Fruit fly (Drosophila melanogaster) whole organism, wandering third instar larva: Measurements from ENCODE around the gene rols.

Source experiments
- Abd-B ChIP-seq: fragments of >200 bp; optimal IDR thresholded peaks from 2 replicates; lab custom pipeline; 2017; ENCODE audit warnings: missing biosample characterization, missing genetic modification characterization
- CG32264 ChIP-seq: fragments of 200-800 bp; sonication (Bioruptor generic); optimal IDR thresholded peaks from 2 replicates; lab custom pipeline; 2016; ENCODE audit warnings: missing biosample characterization, missing genetic modification characterization
- CG9705 ChIP-seq: fragments of 200-800 bp; sonication (Bioruptor generic); optimal IDR thresholded peaks from 2 replicates; lab custom pipeline; 2018; ENCODE audit warnings: missing biosample characterization, mild to moderate bottlenecking, missing genetic modification characterization
- CrebA ChIP-seq: fragments of 200-800 bp; sonication (Bioruptor generic); optimal IDR thresholded peaks from 2 replicates; lab custom pipeline; 2016; ENCODE audit warnings: missing biosample characterization, mild to moderate bottlenecking, missing genetic modification characterization, borderline replicate concordance
- Dfd ChIP-seq: fragments of >200 bp; optimal IDR thresholded peaks from 2 replicates; lab custom pipeline; 2017; ENCODE audit warnings: missing biosample characterization, missing genetic modification characterization
- Dif ChIP-seq: fragments of 200-275, 200-300 bp; sonication (Bioruptor generic); optimal IDR thresholded peaks from 2 replicates; lab custom pipeline; 2018; ENCODE audit warnings: missing biosample characterization, missing genetic modification characterization; ENCODE audit not compliant: partially characterized antibody
- GATAd ChIP-seq: sonication (Bioruptor generic); optimal IDR thresholded peaks from 2 replicates; lab custom pipeline; 2016; ENCODE audit warnings: missing biosample characterization, missing genetic modification characterization
- HLH106 ChIP-seq: fragments of 200-800 bp; optimal IDR thresholded peaks from 3 replicates; lab custom pipeline; 2019; ENCODE audit warnings: missing biosample characterization, mild to moderate bottlenecking, missing genetic modification characterization, moderate library complexity
- Hnf4 ChIP-seq: fragments of 200-800 bp; sonication (Bioruptor generic); optimal IDR thresholded peaks from 2 replicates; lab custom pipeline; 2016; ENCODE audit warnings: missing biosample characterization, mild to moderate bottlenecking, missing genetic modification characterization
- Hr78 ChIP-seq: fragments of >200 bp; optimal IDR thresholded peaks from 2 replicates; lab custom pipeline; 2017; ENCODE audit warnings: missing biosample characterization, missing genetic modification characterization
- Hr83 ChIP-seq: fragments of 200-300 bp; sonication (Bioruptor generic); optimal IDR thresholded peaks from 2 replicates; lab custom pipeline; 2016; ENCODE audit warnings: missing biosample characterization, mild to moderate bottlenecking, missing genetic modification characterization, moderate library complexity; ENCODE audit not compliant: poor library complexity, severe bottlenecking
- Jra ChIP-seq: sonication (Bioruptor generic); optimal IDR thresholded peaks from 2 replicates; lab custom pipeline; 2016; ENCODE audit warnings: missing biosample characterization, missing genetic modification characterization
- Mio ChIP-seq: sonication (Bioruptor generic); optimal IDR thresholded peaks from 2 replicates; lab custom pipeline; 2016; ENCODE audit warnings: missing biosample characterization, missing genetic modification characterization
- Myc ChIP-seq: fragments of >200 bp; optimal IDR thresholded peaks from 2 replicates; lab custom pipeline; 2017
- N ChIP-seq: fragments of >200 bp; optimal IDR thresholded peaks from 2 replicates; lab custom pipeline; 2018; ENCODE audit warnings: missing biosample characterization, missing external identifiers, missing genetic modification characterization
- OdsH ChIP-seq: fragments of 200-800 bp; sonication (Bioruptor generic); optimal IDR thresholded peaks from 2 replicates; lab custom pipeline; 2016; ENCODE audit warnings: missing biosample characterization, mild to moderate bottlenecking, missing genetic modification characterization
- Rel ChIP-seq, 2 experiments: fragments of 200-800 bp; sonication (Bioruptor generic) in 1 of 2; optimal IDR thresholded peaks; 2 replicates in 1 of 2; 3 replicates in 1 of 2; lab custom pipeline; 2016 to 2019; ENCODE audit warnings: mild to moderate bottlenecking in 2 of 2, missing biosample characterization in 2 of 2, missing genetic modification characterization in 2 of 2, moderate library complexity in 1 of 2
- Sp1 ChIP-seq: fragments of 200-800 bp; sonication (Bioruptor generic); optimal IDR thresholded peaks from 3 replicates; lab custom pipeline; 2019; ENCODE audit warnings: missing biosample characterization, mild to moderate bottlenecking, missing genetic modification characterization, moderate library complexity
- Vsx2 ChIP-seq: fragments of 200-300, 225-300 bp; sonication (Bioruptor generic); optimal IDR thresholded peaks from 2 replicates; lab custom pipeline; 2018; ENCODE audit warnings: missing biosample characterization, missing genetic modification characterization; ENCODE audit not compliant: partially characterized antibody
- br ChIP-seq: fragments of 200-800 bp; sonication (Bioruptor generic); optimal IDR thresholded peaks from 2 replicates; lab custom pipeline; 2016; ENCODE audit warnings: missing biosample characterization, missing genetic modification characterization
- brk ChIP-seq: fragments of 200-800 bp; sonication (Bioruptor generic); optimal IDR thresholded peaks from 2 replicates; lab custom pipeline; 2016; ENCODE audit warnings: missing biosample characterization, mild to moderate bottlenecking, missing genetic modification characterization
- dl ChIP-seq, 2 experiments: fragments of 175-275, 200-275 bp in 1 of 2; fragments of 200-275 bp in 1 of 2; sonication (Bioruptor generic); optimal IDR thresholded peaks; lab custom pipeline; 2018; ENCODE audit warnings: mild to moderate bottlenecking in 2 of 2, missing biosample characterization in 2 of 2, missing genetic modification characterization in 2 of 2, moderate library complexity in 2 of 2; ENCODE audit not compliant: partially characterized antibody in 2 of 2, insufficient read depth in 1 of 2
- dmrt93B ChIP-seq: fragments of 200-800 bp; sonication (Bioruptor generic); optimal IDR thresholded peaks from 2 replicates; lab custom pipeline; 2018; ENCODE audit warnings: missing biosample characterization, mild to moderate bottlenecking, missing genetic modification characterization
- dsf ChIP-seq: sonication (Bioruptor generic); optimal IDR thresholded peaks from 2 replicates; lab custom pipeline; 2016; ENCODE audit warnings: missing biosample characterization, missing genetic modification characterization, borderline replicate concordance
- ey ChIP-seq: fragments of 200-800 bp; sonication (Bioruptor generic); optimal IDR thresholded peaks from 2 replicates; lab custom pipeline; 2016; ENCODE audit warnings: missing biosample characterization, missing genetic modification characterization
- foxo ChIP-seq, 2 experiments: fragments of 200-800 bp; sonication (Bioruptor generic); optimal IDR thresholded peaks; 2 replicates in 1 of 2; 3 replicates in 1 of 2; lab custom pipeline; 2016 to 2017; ENCODE audit warnings: missing biosample characterization in 2 of 2, missing genetic modification characterization in 2 of 2
- fru ChIP-seq: fragments of 200-800 bp; sonication (Bioruptor generic); optimal IDR thresholded peaks from 3 replicates; lab custom pipeline; 2016; ENCODE audit warnings: missing biosample characterization, mild to moderate bottlenecking, missing genetic modification characterization
- h ChIP-seq: fragments of 200-800 bp; sonication (Bioruptor generic); optimal IDR thresholded peaks from 3 replicates; lab custom pipeline; 2016; ENCODE audit warnings: missing biosample characterization, mild to moderate bottlenecking, missing genetic modification characterization
- jim ChIP-seq: fragments of 175-275, 200-325 bp; sonication (Bioruptor generic); optimal IDR thresholded peaks from 2 replicates; lab custom pipeline; 2016; ENCODE audit warnings: missing biosample characterization, mild to moderate bottlenecking, missing genetic modification characterization
- lola ChIP-seq: fragments of >200 bp; optimal IDR thresholded peaks from 2 replicates; lab custom pipeline; 2017; ENCODE audit warnings: missing biosample characterization, missing genetic modification characterization
- pan ChIP-seq: fragments of >200 bp; optimal IDR thresholded peaks from 2 replicates; lab custom pipeline; 2017
- psq ChIP-seq: fragments of 200-800 bp; sonication (Bioruptor generic); optimal IDR thresholded peaks from 3 replicates; lab custom pipeline; 2017; ENCODE audit warnings: missing biosample characterization, mild to moderate bottlenecking, missing genetic modification characterization, moderate library complexity
- rgr ChIP-seq: fragments of 200-800 bp; sonication (Bioruptor generic); optimal IDR thresholded peaks from 3 replicates; lab custom pipeline; 2016; ENCODE audit warnings: missing biosample characterization, mild to moderate bottlenecking, missing genetic modification characterization
- sage ChIP-seq: fragments of 200-800 bp; sonication (Bioruptor generic); optimal IDR thresholded peaks from 2 replicates; lab custom pipeline; 2016; ENCODE audit warnings: missing biosample characterization, mild to moderate bottlenecking, missing genetic modification characterization
- sv ChIP-seq: fragments of 200-800 bp; sonication (Bioruptor generic); optimal IDR thresholded peaks from 3 replicates; lab custom pipeline; 2016; ENCODE audit warnings: missing biosample characterization, missing genetic modification characterization
- tai ChIP-seq: sonication (Bioruptor generic); optimal IDR thresholded peaks from 2 replicates; lab custom pipeline; 2016; ENCODE audit warnings: missing biosample characterization, missing genetic modification characterization
- usp ChIP-seq: fragments of >200 bp; optimal IDR thresholded peaks from 2 replicates; lab custom pipeline; 2017; ENCODE audit warnings: missing biosample characterization, missing genetic modification characterization
- woc ChIP-seq: sonication (Bioruptor generic); optimal IDR thresholded peaks from 2 replicates; lab custom pipeline; 2016; ENCODE audit warnings: missing biosample characterization, mild to moderate bottlenecking, missing genetic modification characterization

rols gene

DNA sequence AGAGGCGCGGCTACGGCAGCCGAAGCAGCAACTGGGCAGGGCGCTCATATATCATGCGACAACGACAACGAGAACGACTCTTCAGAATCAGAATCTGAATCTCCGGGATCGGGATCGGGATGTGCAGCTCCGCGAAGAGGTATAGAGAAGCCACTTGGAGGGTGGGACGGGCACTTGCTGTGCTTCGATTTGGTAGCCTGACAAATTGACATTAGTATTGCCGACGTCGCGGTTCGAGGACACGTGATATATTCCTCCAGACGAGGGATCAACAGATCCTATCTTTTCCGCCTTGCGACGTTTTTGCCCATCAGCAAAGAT lies 17.8 kb upstream of the rols start:
- no peak for TF ChIP-seq Mio (GFP tag; lab: Kevin White, UChicago)
- TF ChIP-seq dl (GFP tag; optimal IDR thresholded peaks at IDR 0.05; lab: Kevin White, UChicago; ENCODE audit: insufficient read depth in 1 of 2, partially characterized antibody in 2 of 2), result no peak
- TF ChIP-seq woc (GFP tag; lab: Kevin White, UChicago), result no peak
- no peak for TF ChIP-seq Myc (lab: Kevin White, UChicago)
- TF ChIP-seq ey (GFP tag; lab: Kevin White, UChicago), result no peak
- TF ChIP-seq usp (GFP tag; lab: Kevin White, UChicago), result no peak
- no peak for TF ChIP-seq Sp1 (GFP tag; lab: Kevin White, UChicago)
- TF ChIP-seq GATAd, result no peak
- TF ChIP-seq Abd-B (GFP tag; lab: Kevin White, UChicago), result no peak

DNA sequence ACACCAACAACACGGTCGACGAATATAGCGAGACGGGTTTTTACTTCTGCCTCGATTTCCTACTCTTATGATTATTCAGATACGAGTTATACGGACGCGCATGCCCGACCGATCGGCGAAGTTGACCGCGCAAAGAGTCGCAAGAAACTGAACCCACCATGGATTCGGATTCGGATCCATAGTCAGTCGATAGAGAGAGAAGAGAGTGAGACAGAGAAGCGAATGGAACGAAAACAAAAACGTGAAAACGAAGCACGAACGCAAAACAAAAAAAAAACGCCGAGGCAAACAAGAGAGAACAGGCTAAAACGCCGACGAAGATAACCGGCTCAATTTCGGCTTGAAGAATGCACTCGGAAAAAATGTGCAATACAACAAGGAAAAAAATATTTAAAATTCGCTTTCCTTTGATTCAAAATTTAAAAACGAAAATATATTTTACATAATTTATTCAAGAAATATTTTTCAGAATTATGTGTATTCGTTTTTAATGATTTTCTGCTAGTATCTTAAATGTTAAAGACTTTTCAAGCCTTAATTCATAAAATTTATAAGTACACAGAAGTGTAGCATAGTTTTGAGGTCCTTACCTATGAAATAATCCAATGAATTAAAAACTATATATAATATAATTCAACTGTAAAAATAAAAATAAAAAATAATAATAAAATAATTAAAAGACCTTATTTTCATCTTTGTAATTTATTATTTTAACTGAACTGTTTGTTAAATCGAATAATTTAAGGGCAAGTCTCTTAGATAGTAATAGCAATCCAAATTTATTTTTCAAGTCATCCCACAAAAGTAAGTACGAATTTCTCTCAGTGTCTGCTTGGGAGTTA lies 17.2 kb upstream of the rols start, which contains the start of gene Sema5c:
Gene Sema5c (minus strand): TSS at position 152 of the 842 bp plus-strand sequence.
- TF ChIP-seq Hnf4 (GFP tag; lab: Kevin White, UChicago) (peak; percentile 33), N (no peak), sage (GFP tag; lab: Kevin White, UChicago) (peak; percentile 30), Jra (GFP tag; lab: Kevin White, UChicago) (no peak), brk (GFP tag; lab: Kevin White, UChicago) (peak; percentile 2), tai (GFP tag; lab: Kevin White, UChicago) (no peak), HLH106 (tag; lab: Kevin White, UChicago) (peak; percentile 77), dsf (no peak), dmrt93B (peak; percentile 57), Rel (GFP tag; optimal IDR thresholded peaks at IDR 0.05; lab: Kevin White, UChicago) (peak; percentile 23), Rel (tag; optimal IDR thresholded peaks at IDR 0.05; lab: Kevin White, UChicago) (peak; percentile 56), Sp1 (GFP tag; lab: Kevin White, UChicago) (peak; percentile 79), fru (GFP tag; lab: Kevin White, UChicago) (peak; percentile 42), CG9705 (GFP tag; lab: Kevin White, UChicago) (no peak), Vsx2 (GFP tag; lab: Kevin White, UChicago) (peak; percentile 78), h (GFP tag; lab: Kevin White, UChicago) (peak; percentile 20), lola (GFP tag; lab: Kevin White, UChicago) (no peak), Dif (GFP tag; lab: Kevin White, UChicago) (peak; percentile 32), psq (peak; percentile 95), usp (GFP tag; lab: Kevin White, UChicago) (no peak), Abd-B (GFP tag; lab: Kevin White, UChicago) (no peak), CG32264 (GFP tag; lab: Kevin White, UChicago) (no peak), jim (GFP tag; lab: Kevin White, UChicago) (peak; percentile 27), rgr (GFP tag; lab: Kevin White, UChicago) (peak; percentile 17), foxo (GFP tag; optimal IDR thresholded peaks at IDR 0.05; lab: Kevin White, UChicago) (peak; percentile 46 to 55), Mio (GFP tag; lab: Kevin White, UChicago) (no peak), OdsH (GFP tag; lab: Kevin White, UChicago) (peak; percentile 47), woc (GFP tag; lab: Kevin White, UChicago) (peak; percentile 18), ey (GFP tag; lab: Kevin White, UChicago) (no peak), Hr83 (GFP tag; lab: Kevin White, UChicago) (peak; percentile 91), pan (no peak), CrebA (GFP tag; lab: Kevin White, UChicago) (peak; percentile 50), sv (GFP tag; lab: Kevin White, UChicago) (peak; percentile 43), dl (GFP tag; optimal IDR thresholded peaks at IDR 0.05; lab: Kevin White, UChicago; ENCODE audit: insufficient read depth in 1 of 2, partially characterized antibody in 2 of 2) (peak in 1 of 2 experiments; percentile 66), Myc (lab: Kevin White, UChicago) (no peak), GATAd (no peak), br (peak; percentile 47), Dfd (GFP tag; lab: Kevin White, UChicago) (no peak), Hr78 (GFP tag; lab: Kevin White, UChicago) (no peak)
